Fruit fly (Drosophila melanogaster): ENCODE results near the gene COX4.
A peak's percentile ranks its signal among the peaks of the same experiment; 100 is the strongest.

Gene COX4

dm6 chr2L:19915195-19915594 is 43.3 kb upstream of the COX4 start:
- TF ChIP-seq CG2199 (GFP tag; IDR thresholded peaks at IDR 0.05) (peak; percentile 85), CG6791 (GFP tag; IDR thresholded peaks at IDR 0.05; ENCODE audit: partially characterized antibody) (peak; percentile 55; the same call in 1 of the 3 replicates), CG16813 (GFP tag; IDR thresholded peaks at IDR 0.05; ENCODE audit: partially characterized antibody) (peak; percentile 53; the same call in 2 of the 3 replicates), amos (GFP tag; IDR thresholded peaks at IDR 0.05; ENCODE audit: partially characterized antibody) (peak; percentile 65), prd (optimal IDR thresholded peaks at IDR 0.05) (peak in 1 of 2 experiments; percentile 55), prd (GFP tag; IDR thresholded peaks at IDR 0.05) (no peak), CG6175 (GFP tag; IDR thresholded peaks at IDR 0.05) (no peak), CTCF (GFP tag; optimal IDR thresholded peaks at IDR 0.05) (peak; percentile 85), Bgb (GFP tag; IDR thresholded peaks at IDR 0.05; ENCODE audit: partially characterized antibody) (peak; percentile 74), CG18764 (GFP tag; optimal IDR thresholded peaks at IDR 0.05) (no peak), CG13894 (tag; optimal IDR thresholded peaks at IDR 0.05) (no peak), bbx (GFP tag; IDR thresholded peaks at IDR 0.05; ENCODE audit: partially characterized antibody) (peak; percentile 54; the same call in 1 of the 2 replicates), CG11504 (tag; optimal IDR thresholded peaks at IDR 0.05) (peak; percentile 19), Hr3 (GFP tag; optimal IDR thresholded peaks at IDR 0.05) (no peak), HmgZ (tag; optimal IDR thresholded peaks at IDR 0.05) (peak; percentile 4), CG17361 (GFP tag; IDR thresholded peaks at IDR 0.05) (peak; percentile 21; the same call in 1 of the 3 replicates), pita (GFP tag; optimal IDR thresholded peaks at IDR 0.05) (peak; percentile 68), kah (GFP tag; optimal IDR thresholded peaks at IDR 0.05) (no peak), Dp (GFP tag; optimal IDR thresholded peaks at IDR 0.05) (peak; percentile 6), Dbx (GFP tag; IDR thresholded peaks at IDR 0.05) (no peak), Hey (tag; optimal IDR thresholded peaks at IDR 0.05) (no peak), trem (tag; optimal IDR thresholded peaks at IDR 0.05) (peak; percentile 80), stwl (tag; optimal IDR thresholded peaks at IDR 0.05) (peak; percentile 66), CG2116 (GFP tag; optimal IDR thresholded peaks at IDR 0.05) (peak; percentile 9), Med (GFP tag) (peak; percentile 53), chinmo (GFP tag; IDR thresholded peaks at IDR 0.05; ENCODE audit: partially characterized antibody) (peak; percentile 25; the same call in 1 of the 4 replicates), CG12659 (GFP tag; optimal IDR thresholded peaks at IDR 0.05) (peak; percentile 7), E2f2 (GFP tag; IDR thresholded peaks at IDR 0.05) (0 out of 2 replicates have a peak, but pooled peaks have one; percentile 29), Lhr (GFP tag; optimal IDR thresholded peaks at IDR 0.05) (peak; percentile 53), Hmr (GFP tag; optimal IDR thresholded peaks at IDR 0.05) (peak; percentile 24), gsb-n (tag; optimal IDR thresholded peaks at IDR 0.05) (no peak), Ets97D (GFP tag; optimal IDR thresholded peaks at IDR 0.05) (peak; percentile 33), Ets65A (GFP tag) (peak; percentile 82)

dm6 chr2L:19916982-19917381 is 41.5 kb upstream of the COX4 start:
- TF ChIP-seq danr (GFP tag; IDR thresholded peaks at IDR 0.05) (no peak), CG8290 (GFP tag; optimal IDR thresholded peaks at IDR 0.05) (no peak), CG8290 (tag; optimal IDR thresholded peaks at IDR 0.05) (no peak), Meics (GFP tag; optimal IDR thresholded peaks at IDR 0.05) (no peak), bigmax (GFP tag; optimal IDR thresholded peaks at IDR 0.05) (no peak), NK7.1 (GFP tag; optimal IDR thresholded peaks at IDR 0.05) (no peak), HmgD (GFP tag; optimal IDR thresholded peaks at IDR 0.05) (no peak), CG5180 (GFP tag; optimal IDR thresholded peaks at IDR 0.05) (peak; percentile 68), chinmo (GFP tag; IDR thresholded peaks at IDR 0.05; ENCODE audit: partially characterized antibody) (0 out of 4 replicates have a peak, but pooled peaks have one; percentile 54), Doc3 (GFP tag; IDR thresholded peaks at IDR 0.05; ENCODE audit: partially characterized antibody) (no peak), CG18599 (GFP tag; optimal IDR thresholded peaks at IDR 0.05) (no peak), fd64A (GFP tag; optimal IDR thresholded peaks at IDR 0.05) (no peak), CG16815 (GFP tag; optimal IDR thresholded peaks at IDR 0.05) (no peak), Dll (GFP tag; IDR thresholded peaks at IDR 0.05; ENCODE audit: partially characterized antibody) (no peak), CG4328 (GFP tag; optimal IDR thresholded peaks at IDR 0.05) (no peak), CG13287 (GFP tag; IDR thresholded peaks at IDR 0.05; ENCODE audit: partially characterized antibody) (0 out of 2 replicates have a peak, but pooled peaks have one; percentile 12), CG11093 (GFP tag; IDR thresholded peaks at IDR 0.05) (no peak), Trl (optimal IDR thresholded peaks at IDR 0.05) (peak; percentile 47 to 54), Trl (GFP tag; optimal IDR thresholded peaks at IDR 0.05) (no peak), Atf-2 (GFP tag; optimal IDR thresholded peaks at IDR 0.05) (no peak)
